Fruit fly (Drosophila melanogaster): ENCODE data around the gene to.

DNA sequence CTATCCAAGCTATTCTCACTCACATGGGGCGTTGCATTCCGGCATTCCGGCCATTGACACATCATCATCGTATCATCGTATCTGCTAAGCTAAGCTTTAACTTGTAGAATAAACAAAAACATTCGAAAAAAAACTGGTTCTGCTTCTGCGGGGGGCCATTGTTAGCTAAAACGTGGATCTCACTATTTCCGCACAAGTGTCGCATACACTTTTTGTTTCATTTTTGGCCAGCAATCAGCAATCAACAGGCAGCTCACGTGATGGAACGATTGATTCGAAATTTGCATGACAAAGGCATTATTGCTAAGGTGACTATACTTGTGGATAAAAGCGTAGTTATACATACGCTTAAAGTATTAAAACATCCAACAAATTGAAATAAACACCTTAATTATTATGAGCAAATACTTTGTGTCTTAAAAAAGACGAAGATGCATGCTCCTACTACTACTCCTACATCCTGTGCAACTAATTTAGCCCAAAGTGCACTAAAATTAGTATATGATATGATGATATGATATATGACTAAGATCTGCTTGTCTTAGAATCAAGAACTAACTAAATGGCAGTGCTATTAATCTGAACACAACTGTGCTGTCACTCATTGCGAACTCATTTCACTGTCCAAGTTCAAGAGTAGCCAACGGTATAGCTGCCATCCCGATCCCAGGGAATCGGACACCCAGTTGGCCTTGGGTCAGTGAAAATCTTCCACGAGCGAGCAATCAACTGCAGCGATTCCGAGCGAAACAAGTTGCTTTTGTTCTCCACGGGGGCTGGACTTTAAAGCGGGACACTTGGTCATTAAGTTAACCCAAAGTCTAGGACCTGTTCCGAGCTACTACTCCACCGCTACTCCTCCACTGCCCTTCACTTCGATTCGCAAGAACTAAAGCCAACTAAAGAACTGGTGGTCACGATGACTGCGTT, 944 bp upstream of the to start:
- TF ChIP-seq CG13424 (tag; optimal IDR thresholded peaks at IDR 0.05) (no peak), Chrac-16 (GFP tag; optimal IDR thresholded peaks at IDR 0.05) (no peak), oc (tag; optimal IDR thresholded peaks at IDR 0.05) (no peak)

All from whole organism, embryonic.